Worm (Caenorhabditis elegans) whole organism, young adult: Measurements from ENCODE around the gene T01B10.5.

ENCODE experiments used
- F33H1.4 ChIP-seq: fragments of 200-800 bp; sonication (Bioruptor generic); IDR thresholded peaks from 2 replicates; pipeline ENCODE4 v1.3.6; 2022; ENCODE audit warnings: missing genetic modification reagents, missing genetic modification characterization, missing compliant biosample characterization
- F37B4.10 ChIP-seq: fragments of 200-800 bp; sonication (Bioruptor generic); IDR thresholded peaks from 2 replicates; pipeline ENCODE4 v1.3.6; 2022; ENCODE audit warnings: missing genetic modification characterization, missing compliant biosample characterization
- F52B5.7 ChIP-seq: sonication (generic microtip); optimal IDR thresholded peaks from 2 replicates; lab custom pipeline; 2016; ENCODE audit warnings: mild to moderate bottlenecking, missing genetic modification characterization, missing compliant biosample characterization
- F55B11.4 ChIP-seq: sonication (generic microtip); optimal IDR thresholded peaks from 2 replicates; lab custom pipeline; 2016; ENCODE audit warnings: missing compliant biosample characterization, missing genetic modification characterization, borderline replicate concordance; ENCODE audit not compliant: insufficient read depth
- K12H6.12 ChIP-seq: fragments of 200-800 bp; sonication (Bioruptor generic); optimal IDR thresholded peaks from 2 replicates; lab custom pipeline; 2018; ENCODE audit warnings: mild to moderate bottlenecking, missing genetic modification characterization, missing compliant biosample characterization
- T07F8.4 ChIP-seq: sonication (generic microtip); optimal IDR thresholded peaks from 2 replicates; lab custom pipeline; 2016; ENCODE audit warnings: mild to moderate bottlenecking, missing genetic modification characterization, moderate library complexity, missing compliant biosample characterization
- Y53G8AR.9 ChIP-seq: fragments of 200-800 bp; sonication (Bioruptor generic); conservative IDR thresholded peaks from 2 replicates; pipeline ENCODE4 v1.3.6; 2022; ENCODE audit warnings: missing genetic modification reagents, missing genetic modification characterization, missing compliant biosample characterization
- Y95B8A.8 ChIP-seq: fragments of 200-800 bp; sonication (Bioruptor generic); IDR thresholded peaks from 2 replicates; pipeline ENCODE4 v1.3.6; 2022; ENCODE audit warnings: missing genetic modification reagents, missing genetic modification characterization, missing compliant biosample characterization
- ama-1 ChIP-seq, 3 experiments: fragments of 150-350 bp in 1 of 3; sonication (generic microtip) in 2 of 3; optimal IDR thresholded peaks; 2 replicates each; lab custom pipeline; 2014 to 2018; ENCODE audit warnings: missing biosample characterization in 2 of 3, missing genetic modification characterization in 2 of 3, missing genetic modification reagents in 2 of 3
- atf-7 ChIP-seq: sonication (generic microtip); optimal IDR thresholded peaks from 2 replicates; lab custom pipeline; 2017; ENCODE audit warnings: mild to moderate bottlenecking, missing genetic modification characterization, missing compliant biosample characterization
- cebp-2 ChIP-seq: fragments of 200-800 bp; sonication (Bioruptor generic); IDR thresholded peaks from 2 replicates; pipeline ENCODE4 v1.3.6; 2022; ENCODE audit warnings: missing genetic modification characterization, missing compliant biosample characterization
- ceh-27 ChIP-seq: fragments of 200-800 bp; sonication (Bioruptor generic); optimal IDR thresholded peaks from 2 replicates; lab custom pipeline; 2018; ENCODE audit warnings: mild to moderate bottlenecking, missing genetic modification characterization, moderate library complexity, missing compliant biosample characterization
- dpff-1 ChIP-seq: sonication (generic microtip); optimal IDR thresholded peaks from 2 replicates; lab custom pipeline; 2017; ENCODE audit warnings: mild to moderate bottlenecking, missing genetic modification characterization, missing compliant biosample characterization
- efl-1 ChIP-seq: fragments of 150-350 bp; optimal IDR thresholded peaks from 2 replicates; lab custom pipeline; 2014; ENCODE audit warnings: missing biosample characterization, missing genetic modification reagents, missing genetic modification characterization
- egl-18 ChIP-seq: fragments of 200-800 bp; sonication (Bioruptor generic); IDR thresholded peaks from 2 replicates; pipeline ENCODE4 v1.3.6; 2022; ENCODE audit warnings: missing genetic modification reagents, missing genetic modification characterization, missing compliant biosample characterization
- ekl-4 ChIP-seq: fragments of 200-800 bp; sonication (Bioruptor generic); IDR thresholded peaks from 2 replicates; pipeline ENCODE4 v1.3.6; 2022; ENCODE audit warnings: missing genetic modification reagents, missing genetic modification characterization, missing compliant biosample characterization
- ets-4 ChIP-seq: fragments of 200-800 bp; sonication (Bioruptor generic); optimal IDR thresholded peaks from 2 replicates; lab custom pipeline; 2018; ENCODE audit warnings: mild to moderate bottlenecking, missing genetic modification characterization, missing compliant biosample characterization
- him-1 ChIP-seq: sonication (generic microtip); optimal IDR thresholded peaks from 2 replicates; lab custom pipeline; 2016; ENCODE audit warnings: missing genotype, missing genetic modification reagents, missing genetic modification characterization, missing compliant biosample characterization
- hlh-12 ChIP-seq: sonication (generic microtip); optimal IDR thresholded peaks from 2 replicates; lab custom pipeline; 2016; ENCODE audit warnings: missing genetic modification characterization, missing compliant biosample characterization
- hlh-26 ChIP-seq: fragments of 200-800 bp; sonication (Bioruptor generic); conservative IDR thresholded peaks from 2 replicates; pipeline ENCODE4 v1.3.6; 2022; ENCODE audit warnings: missing genetic modification reagents, missing genetic modification characterization, missing compliant biosample characterization
- hrde-1 ChIP-seq: sonication (generic microtip); optimal IDR thresholded peaks from 2 replicates; lab custom pipeline; 2016; ENCODE audit warnings: missing genetic modification characterization, mild to moderate bottlenecking, missing compliant biosample characterization, moderate library complexity, missing genotype, missing genetic modification reagents, borderline replicate concordance
- lag-1 ChIP-seq: fragments of 200-800 bp; sonication (Bioruptor generic); IDR thresholded peaks from 2 replicates; pipeline ENCODE4 v1.3.6; 2022; ENCODE audit warnings: missing genetic modification reagents, missing genetic modification characterization, missing compliant biosample characterization
- lsy-27 ChIP-seq: sonication (generic microtip); optimal IDR thresholded peaks from 2 replicates; lab custom pipeline; 2017; ENCODE audit warnings: missing genetic modification characterization, mild to moderate bottlenecking, missing compliant biosample characterization, antibody characterized with exemption, missing genotype, borderline replicate concordance; ENCODE audit not compliant: insufficient read depth
- madf-3 ChIP-seq: fragments of 200-800 bp; sonication (Bioruptor generic); IDR thresholded peaks from 2 replicates; pipeline ENCODE4 v1.3.6; 2022; ENCODE audit warnings: missing genetic modification reagents, missing genetic modification characterization, missing compliant biosample characterization
- madf-8 ChIP-seq: fragments of 200-800 bp; sonication (Bioruptor generic); conservative IDR thresholded peaks from 2 replicates; pipeline ENCODE4 v1.3.6; 2022; ENCODE audit warnings: missing genetic modification reagents, missing genetic modification characterization, missing compliant biosample characterization
- mcd-1 ChIP-seq: fragments of 200-800 bp; sonication (Bioruptor generic); IDR thresholded peaks from 2 replicates; pipeline ENCODE4 v1.3.6; 2022; ENCODE audit warnings: missing genetic modification reagents, missing genetic modification characterization, missing compliant biosample characterization
- nfya-1 ChIP-seq: sonication (generic microtip); optimal IDR thresholded peaks from 2 replicates; lab custom pipeline; 2017; ENCODE audit warnings: antibody characterized with exemption, missing compliant biosample characterization, missing genetic modification characterization, borderline replicate concordance; ENCODE audit not compliant: insufficient read depth
- nfyb-1 ChIP-seq: fragments of 200-800 bp; sonication (Bioruptor generic); IDR thresholded peaks from 2 replicates; pipeline ENCODE4 v1.3.6; 2022; ENCODE audit warnings: missing genetic modification reagents, missing genetic modification characterization, missing compliant biosample characterization
- nhr-80 ChIP-seq: sonication (generic microtip); optimal IDR thresholded peaks from 2 replicates; lab custom pipeline; 2016; ENCODE audit warnings: missing genetic modification characterization, missing compliant biosample characterization
- nhr-90 ChIP-seq: sonication (generic microtip); optimal IDR thresholded peaks from 2 replicates; lab custom pipeline; 2016; ENCODE audit warnings: missing genotype, mild to moderate bottlenecking, missing genetic modification characterization, missing compliant biosample characterization
- repo-1 ChIP-seq: sonication (generic microtip); optimal IDR thresholded peaks from 2 replicates; lab custom pipeline; 2017; ENCODE audit warnings: mild to moderate bottlenecking, missing genetic modification characterization, missing compliant biosample characterization
- rpc-1 ChIP-seq, 2 experiments: fragments of 150-350 bp in 1 of 2; sonication (generic microtip) in 1 of 2; optimal IDR thresholded peaks; 2 replicates each; lab custom pipeline; 2014 to 2018; ENCODE audit warnings: missing biosample characterization in 1 of 2, missing genetic modification characterization in 1 of 2, missing genetic modification reagents in 1 of 2, missing genotype in 1 of 2
- sdz-38 ChIP-seq: sonication (generic microtip); optimal IDR thresholded peaks from 2 replicates; lab custom pipeline; 2016; ENCODE audit warnings: missing genotype, missing genetic modification characterization, missing compliant biosample characterization
- snpc-4 ChIP-seq, 5 experiments: fragments of 150-350 bp in 1 of 5; sonication (generic microtip) in 4 of 5; optimal IDR thresholded peaks; 2 replicates each; lab custom pipeline; 2014 to 2018; ENCODE audit warnings: missing genetic modification characterization in 5 of 5, missing biosample characterization in 3 of 5, antibody characterized with exemption in 2 of 5, mild to moderate bottlenecking in 2 of 5, missing compliant biosample characterization in 2 of 5, missing genotype in 2 of 5, moderate library complexity in 2 of 5, missing genetic modification reagents in 1 of 5
- somi-1 ChIP-seq: fragments of 200-800 bp; sonication (Bioruptor generic); optimal IDR thresholded peaks from 2 replicates; lab custom pipeline; 2018; ENCODE audit warnings: mild to moderate bottlenecking, missing genetic modification characterization, missing compliant biosample characterization
- sptf-2 ChIP-seq: fragments of 200-800 bp; sonication (Bioruptor generic); optimal IDR thresholded peaks from 2 replicates; lab custom pipeline; 2018; ENCODE audit warnings: mild to moderate bottlenecking, missing genetic modification characterization, missing compliant biosample characterization
- tbp1 ChIP-seq: fragments of 200-800 bp; sonication (Bioruptor generic); optimal IDR thresholded peaks from 2 replicates; lab custom pipeline; 2018; ENCODE audit warnings: mild to moderate bottlenecking, missing genetic modification characterization, missing compliant biosample characterization
- tbx-9 ChIP-seq: sonication (generic microtip); optimal IDR thresholded peaks from 2 replicates; lab custom pipeline; 2016; ENCODE audit warnings: borderline replicate concordance, missing genetic modification characterization, inconsistent platforms, missing compliant biosample characterization
- unc-130 ChIP-seq: sonication (generic microtip); optimal IDR thresholded peaks from 2 replicates; lab custom pipeline; 2016; ENCODE audit warnings: missing genetic modification reagents, missing genetic modification characterization, missing compliant biosample characterization
- zim-3 ChIP-seq: sonication (generic microtip); optimal IDR thresholded peaks from 2 replicates; lab custom pipeline; 2017; ENCODE audit warnings: mild to moderate bottlenecking, missing genetic modification characterization, moderate library complexity, missing compliant biosample characterization
- ztf-28 ChIP-seq: fragments of 200-800 bp; sonication (Bioruptor generic); IDR thresholded peaks from 2 replicates; pipeline ENCODE4 v1.3.6; 2022; ENCODE audit warnings: missing genetic modification reagents, missing genetic modification characterization, missing compliant biosample characterization

The T01B10.5 gene

DNA sequence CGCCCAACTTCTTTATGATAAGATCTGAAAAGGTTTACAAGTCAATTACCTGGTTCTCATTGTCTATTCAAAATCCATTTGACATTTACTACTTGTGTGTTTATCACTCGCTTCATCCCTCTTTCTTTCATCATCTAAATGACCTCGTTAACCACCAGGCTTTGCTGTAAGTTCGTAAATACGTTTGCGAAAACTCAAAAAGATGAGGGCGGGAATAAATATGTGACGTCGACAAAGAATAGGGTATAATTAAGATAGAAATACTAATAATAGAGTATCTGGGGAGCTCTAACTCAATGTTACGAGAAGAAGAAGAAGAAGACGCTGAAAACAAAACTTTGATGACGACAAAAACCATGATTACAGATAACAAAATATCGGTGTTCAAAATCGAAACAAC, 5.7 kb upstream of the T01B10.5 start:
- TF ChIP-seq madf-8 (GFP tag; lab: Robert Waterston, UW) (no peak), ceh-27 (GFP tag; lab: Kevin White, UChicago) (no peak)
- TF ChIP-seq, all 124 proteins: peak for 0

DNA sequence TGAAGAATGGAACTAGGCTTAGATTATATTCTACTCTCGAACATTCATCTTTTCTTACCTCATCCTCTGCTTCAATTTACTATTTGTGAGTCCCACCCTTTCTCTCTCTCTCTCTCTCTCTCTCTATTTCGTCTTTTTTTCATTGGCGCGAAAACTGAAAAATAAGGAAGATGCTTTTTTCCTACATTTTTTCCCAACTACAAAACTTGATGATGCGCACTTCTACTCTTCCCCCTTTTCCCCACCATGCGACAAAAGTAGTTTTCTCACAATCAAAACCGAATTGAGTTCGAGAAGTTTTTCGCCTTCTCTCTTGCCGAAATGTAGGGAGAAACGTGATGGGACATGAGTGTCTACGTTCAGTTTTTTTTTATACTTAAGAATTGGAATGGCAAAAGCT, 5.2 kb upstream of the T01B10.5 start:
- peak; percentile 14 for TF ChIP-seq ceh-27 (GFP tag; lab: Kevin White, UChicago)
- TF ChIP-seq ekl-4 (GFP tag; lab: Robert Waterston, UW) = no peak

DNA sequence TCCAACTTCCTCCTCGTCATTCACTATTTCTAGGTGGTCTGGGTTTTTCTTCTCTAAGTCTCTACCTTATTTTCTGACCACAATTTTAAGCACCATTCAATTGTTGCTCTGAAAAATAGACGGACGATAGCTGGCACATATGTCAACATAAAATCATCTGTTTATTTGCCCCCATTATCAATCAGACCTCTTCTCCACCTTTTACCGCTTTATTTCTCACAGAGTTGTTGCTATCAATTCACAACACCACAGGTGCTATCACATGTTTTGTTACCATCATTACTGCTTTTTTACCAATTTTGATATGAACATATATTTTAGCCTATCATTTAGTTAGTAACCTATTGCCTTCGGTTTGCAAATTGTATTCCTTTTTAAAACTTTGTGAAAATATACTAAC, 2.4 kb upstream of the T01B10.5 start:
- TF ChIP-seq him-1 (no peak), nhr-80 (tag; lab: Kevin White, UChicago) (peak; percentile 43), hlh-12 (tag; lab: Kevin White, UChicago) (no peak), somi-1 (GFP tag; lab: Kevin White, UChicago) (no peak), zim-3 (tag; lab: Kevin White, UChicago) (no peak), Y95B8A.8 (0 out of 2 replicates have a peak, but pooled peaks have one; percentile 16), dpff-1 (tag; lab: Kevin White, UChicago) (no peak), nfyb-1 (GFP tag; lab: Robert Waterston, UW) (no peak), nhr-90 (tag; lab: Kevin White, UChicago) (no peak), sptf-2 (GFP tag; lab: Kevin White, UChicago) (no peak), sdz-38 (tag; lab: Kevin White, UChicago) (no peak)

DNA sequence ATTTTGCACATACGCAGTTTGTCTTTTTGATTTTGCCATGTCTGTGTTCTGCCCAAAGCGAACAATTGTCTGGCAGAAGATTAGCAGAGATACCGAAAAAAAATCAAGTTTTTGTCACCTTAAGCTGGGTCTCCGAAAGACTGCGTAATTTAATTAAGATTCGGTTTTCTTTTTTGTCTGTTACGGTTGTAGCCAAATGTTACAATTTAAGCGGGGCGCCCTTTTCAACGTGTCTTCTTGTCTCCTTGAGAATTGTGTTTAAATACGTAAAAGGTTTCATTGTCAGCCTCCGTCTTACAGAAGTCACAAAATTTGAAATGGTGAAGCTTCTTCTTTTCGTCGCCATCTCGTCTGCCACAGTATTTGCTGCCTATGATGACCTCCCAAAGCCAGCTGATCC, 4.6 kb downstream of the T01B10.5 start, which contains the start of gene grd-14:
Gene grd-14, plus strand, starts transcription at position 301 of the 400 bp plus-strand sequence.
- TF ChIP-seq F37B4.10 (no peak), unc-130 (GFP tag; lab: Kevin White, UChicago) (no peak), egl-18 (GFP tag; lab: Robert Waterston, UW) (no peak), ztf-28 (GFP tag; lab: Robert Waterston, UW) (no peak), F55B11.4 (tag; lab: Kevin White, UChicago) (no peak), atf-7 (tag; lab: Kevin White, UChicago) (no peak), Y53G8AR.9 (GFP tag; lab: Robert Waterston, UW) (no peak), repo-1 (tag; lab: Kevin White, UChicago) (no peak), ets-4 (GFP tag; lab: Kevin White, UChicago) (no peak), ceh-27 (GFP tag; lab: Kevin White, UChicago) (no peak), hlh-26 (GFP tag; lab: Robert Waterston, UW) (no peak), tbx-9 (tag; lab: Kevin White, UChicago) (no peak), snpc-4 (GFP tag; optimal IDR thresholded peaks at IDR 0.05; lab: Kevin White, UChicago) (no peak), snpc-4 (tag; optimal IDR thresholded peaks at IDR 0.05; lab: Kevin White, UChicago) (no peak), efl-1 (GFP tag; lab: Kevin White, UChicago) (no peak), lsy-27 (tag; lab: Kevin White, UChicago) (no peak)

DNA sequence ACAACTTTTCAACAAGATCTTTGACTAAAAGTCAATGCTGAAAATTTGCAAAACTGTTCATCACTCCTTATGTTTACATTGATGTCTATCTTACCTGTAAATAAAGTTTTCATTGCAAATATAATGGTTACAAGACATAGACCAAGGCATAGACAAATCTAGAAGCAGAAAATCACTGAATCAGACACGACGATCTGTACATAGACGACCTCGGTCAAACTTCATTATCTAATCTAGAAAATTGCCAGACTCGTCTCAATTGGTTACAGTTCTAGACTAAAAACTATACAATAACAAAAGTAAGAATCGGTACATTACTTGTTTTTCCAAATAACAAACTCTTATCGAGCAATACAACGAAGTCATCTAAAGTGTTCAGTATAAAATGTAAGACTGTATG, 5.8 kb downstream of the T01B10.5 start, which contains the start of gene grd-4:
Gene grd-4, plus strand, starts transcription at position 301 of the 400 bp plus-strand sequence.
- TF ChIP-seq tbp1 (GFP tag; lab: Kevin White, UChicago) = no peak
- TF ChIP-seq lag-1 (GFP tag; lab: Robert Waterston, UW) = no peak
- no peak for TF ChIP-seq T07F8.4 (tag; lab: Kevin White, UChicago)
- no peak for TF ChIP-seq cebp-2 (GFP tag; lab: Robert Waterston, UW)
- no peak for TF ChIP-seq F52B5.7
- TF ChIP-seq nfya-1 (tag; lab: Kevin White, UChicago) = no peak
- no peak for TF ChIP-seq mcd-1 (GFP tag; lab: Robert Waterston, UW)
- no peak for TF ChIP-seq rpc-1 (optimal IDR thresholded peaks at IDR 0.05; lab: Kevin White, UChicago)
- no peak for TF ChIP-seq rpc-1 (tag; optimal IDR thresholded peaks at IDR 0.05; lab: Kevin White, UChicago)
- TF ChIP-seq madf-3 = no peak
- no peak for TF ChIP-seq F33H1.4
- TF ChIP-seq ztf-28 (GFP tag; lab: Robert Waterston, UW) = no peak
- no peak for TF ChIP-seq ets-4 (GFP tag; lab: Kevin White, UChicago)
- no peak for TF ChIP-seq hrde-1
- TF ChIP-seq K12H6.12 = no peak
- TF ChIP-seq ama-1 (optimal IDR thresholded peaks at IDR 0.05; lab: Kevin White, UChicago) = no peak
- TF ChIP-seq ama-1 (GFP tag; optimal IDR thresholded peaks at IDR 0.05; lab: Kevin White, UChicago) = no peak
